Fruit fly (Drosophila melanogaster) whole organism, pupa: ENCODE measurements around the gene salt.
A peak's percentile ranks its signal among the peaks of the same experiment; 100 is the strongest.

Source experiments
- CG10348 ChIP-seq: fragments of 200-800 bp; sonication (Bioruptor generic); IDR thresholded peaks from 2 replicates; pipeline ENCODE4 v1.3.6; 2022; ENCODE audit warnings: missing biosample characterization, missing genetic modification characterization
- CG12605 ChIP-seq: fragments of 200-800 bp; sonication (Bioruptor generic); IDR thresholded peaks from 2 replicates; pipeline ENCODE4 v1.3.6; 2022; ENCODE audit warnings: missing biosample characterization, missing genetic modification characterization
- CG13204 ChIP-seq: fragments of 200-800 bp; sonication (Bioruptor generic); optimal IDR thresholded peaks from 2 replicates; lab custom pipeline; 2018; ENCODE audit warnings: missing biosample characterization, mild to moderate bottlenecking, missing genetic modification characterization, moderate library complexity
- CG14655 ChIP-seq: fragments of 200-800 bp; sonication (Bioruptor generic); optimal IDR thresholded peaks from 3 replicates; lab custom pipeline; 2017; ENCODE audit warnings: mild to moderate bottlenecking, missing biosample characterization, missing genetic modification reagents, missing genetic modification characterization
- CG15710 ChIP-seq: fragments of 200-800 bp; sonication (Bioruptor generic); optimal IDR thresholded peaks from 2 replicates; lab custom pipeline; 2018; ENCODE audit warnings: missing biosample characterization, mild to moderate bottlenecking, missing genetic modification characterization, moderate library complexity
- CG17806 ChIP-seq: fragments of 200-800 bp; sonication (Bioruptor generic); optimal IDR thresholded peaks from 2 replicates; lab custom pipeline; 2018; ENCODE audit warnings: missing biosample characterization, mild to moderate bottlenecking, missing genetic modification characterization, moderate library complexity
- CG32121 ChIP-seq: fragments of 200-800 bp; sonication (Bioruptor generic); IDR thresholded peaks from 2 replicates; pipeline ENCODE4 v1.3.6; 2022; ENCODE audit warnings: missing biosample characterization, missing genetic modification characterization
- CG34367 ChIP-seq: fragments of 200-800 bp; sonication (Bioruptor generic); optimal IDR thresholded peaks from 2 replicates; lab custom pipeline; 2018; ENCODE audit warnings: missing biosample characterization, mild to moderate bottlenecking, missing genetic modification characterization
- CG4496 ChIP-seq: fragments of 200-800 bp; sonication (Bioruptor generic); IDR thresholded peaks from 3 replicates; pipeline ENCODE4 v1.3.6; 2022; ENCODE audit warnings: missing biosample characterization, missing genetic modification characterization
- CG8159 ChIP-seq: fragments of 200-800 bp; sonication (Bioruptor generic); optimal IDR thresholded peaks from 3 replicates; lab custom pipeline; 2018; ENCODE audit warnings: missing biosample characterization, mild to moderate bottlenecking, missing genetic modification characterization, moderate library complexity
- CG8301 ChIP-seq: fragments of 200-800 bp; sonication (Bioruptor generic); optimal IDR thresholded peaks from 2 replicates; lab custom pipeline; 2018; ENCODE audit warnings: missing biosample characterization, mild to moderate bottlenecking, missing genetic modification characterization
- CG9948 ChIP-seq: fragments of 200-800 bp; sonication (Bioruptor generic); optimal IDR thresholded peaks from 2 replicates; lab custom pipeline; 2018; ENCODE audit warnings: missing biosample characterization, mild to moderate bottlenecking, missing genetic modification characterization, moderate library complexity
- D1 ChIP-seq: fragments of 200-800 bp; sonication (Bioruptor generic); optimal IDR thresholded peaks from 2 replicates; lab custom pipeline; 2018; ENCODE audit warnings: missing biosample characterization, mild to moderate bottlenecking, missing genetic modification characterization, moderate library complexity
- EcR ChIP-seq: fragments of 200-800 bp; sonication (Bioruptor generic); optimal IDR thresholded peaks from 3 replicates; lab custom pipeline; 2019; ENCODE audit warnings: missing biosample characterization, missing genetic modification characterization, mild to moderate bottlenecking, moderate library complexity, missing genetic modification reagents
- Ets98B ChIP-seq: fragments of 200-800 bp; sonication (Bioruptor generic); IDR thresholded peaks from 2 replicates; pipeline ENCODE4 v1.3.6; 2022; ENCODE audit warnings: missing biosample characterization, missing genetic modification characterization
- Pif1A ChIP-seq: fragments of 200-800 bp; sonication (Bioruptor generic); optimal IDR thresholded peaks from 3 replicates; lab custom pipeline; 2016; ENCODE audit warnings: missing biosample characterization, missing genetic modification characterization
- Pif1B ChIP-seq: fragments of 200-800 bp; sonication (Bioruptor generic); optimal IDR thresholded peaks from 3 replicates; lab custom pipeline; 2016; ENCODE audit warnings: missing biosample characterization, missing genetic modification characterization
- Snoo ChIP-seq: fragments of 200-800 bp; sonication (Bioruptor generic); optimal IDR thresholded peaks from 3 replicates; lab custom pipeline; 2017; ENCODE audit warnings: missing biosample characterization, mild to moderate bottlenecking, missing genetic modification characterization, inconsistent platforms
- fd96Ca ChIP-seq: fragments of 200-800 bp; sonication (Bioruptor generic); IDR thresholded peaks from 3 replicates; pipeline ENCODE4 v1.3.6; 2022; ENCODE audit warnings: missing biosample characterization, missing genetic modification characterization
- gl ChIP-seq: fragments of 200-800 bp; sonication (Bioruptor generic); optimal IDR thresholded peaks from 2 replicates; lab custom pipeline; 2018; ENCODE audit warnings: missing biosample characterization, mild to moderate bottlenecking, missing genetic modification characterization
- rn ChIP-seq: fragments of 200-800 bp; sonication (Bioruptor generic); IDR thresholded peaks from 2 replicates; pipeline ENCODE4 v1.3.6; 2022; ENCODE audit warnings: missing biosample characterization, missing genetic modification characterization

The salt gene

dm6 chr3R:31720112-31720511, 34.4 kb downstream of the salt start:
- TF ChIP-seq fd96Ca (GFP tag; lab: Robert Waterston, UW) (peak; percentile 20; the same call in 1 of the 3 replicates), CG13204 (peak; percentile 36), EcR (GFP tag; lab: Kevin White, UChicago) (peak; percentile 38), CG17806 (tag; lab: Kevin White, UChicago) (no peak)

dm6 chr3R:31719497-31719896, 35.0 kb downstream of the salt start:
- TF ChIP-seq CG34367 (tag; lab: Kevin White, UChicago), result no peak
- TF ChIP-seq CG32121 (GFP tag; lab: Robert Waterston, UW), result peak; percentile 23; the same call in 1 of the 2 replicates
- no peak for TF ChIP-seq Ets98B
- TF ChIP-seq CG15710 (tag; lab: Kevin White, UChicago), result no peak

dm6 chr3R:31718967-31719366, 35.5 kb downstream of the salt start:
- TF ChIP-seq Ets98B, result no peak
- peak; percentile 52 for TF ChIP-seq gl (tag; lab: Kevin White, UChicago)
- TF ChIP-seq CG4496, result peak; percentile 31; the same call in 1 of the 3 replicates
- TF ChIP-seq, all 21 proteins: peak for 2

dm6 chr3R:31718168-31718565, 36.3 kb downstream of the salt start:
- TF ChIP-seq CG17806 (tag; lab: Kevin White, UChicago) (peak; percentile 39), Pif1B (GFP tag; lab: Kevin White, UChicago) (peak; percentile 37), CG8301 (tag; lab: Kevin White, UChicago) (peak; percentile 14), CG14655 (GFP tag; lab: Kevin White, UChicago) (peak; percentile 38), Snoo (tag; lab: Kevin White, UChicago) (peak; percentile 17), fd96Ca (GFP tag; lab: Robert Waterston, UW) (peak; percentile 32; the same call in 1 of the 3 replicates), CG12605 (GFP tag; lab: Robert Waterston, UW) (no peak), CG10348 (GFP tag; lab: Robert Waterston, UW) (no peak), CG15710 (tag; lab: Kevin White, UChicago) (peak; percentile 17), CG9948 (tag; lab: Kevin White, UChicago) (peak; percentile 23), CG8159 (tag; lab: Kevin White, UChicago) (no peak)

dm6 chr3R:31717299-31718167, 37.0 kb downstream of the salt start:
- peak; percentile 81 for TF ChIP-seq fd96Ca (GFP tag; lab: Robert Waterston, UW)
- peak; percentile 52 for TF ChIP-seq rn (GFP tag; lab: Robert Waterston, UW)
- peak; percentile 75 for TF ChIP-seq Snoo (tag; lab: Kevin White, UChicago)
- peak; percentile 62 for TF ChIP-seq D1
- TF ChIP-seq gl (tag; lab: Kevin White, UChicago), result peak; percentile 66
- no peak for TF ChIP-seq EcR (GFP tag; lab: Kevin White, UChicago)
- peak; percentile 76 for TF ChIP-seq CG8301 (tag; lab: Kevin White, UChicago)
- peak; percentile 84 for TF ChIP-seq CG8159 (tag; lab: Kevin White, UChicago)
- TF ChIP-seq CG13204, result peak; percentile 67
- peak; percentile 63; the same call in 1 of the 3 replicates for TF ChIP-seq CG4496
- TF ChIP-seq CG32121 (GFP tag; lab: Robert Waterston, UW), result peak; percentile 67
- TF ChIP-seq Pif1B (GFP tag; lab: Kevin White, UChicago), result peak; percentile 85
- peak; percentile 31 for TF ChIP-seq Ets98B
- TF ChIP-seq CG9948 (tag; lab: Kevin White, UChicago), result peak; percentile 86
- TF ChIP-seq CG15710 (tag; lab: Kevin White, UChicago), result peak; percentile 89
- peak; percentile 46; the same call in 1 of the 2 replicates for TF ChIP-seq CG10348 (GFP tag; lab: Robert Waterston, UW)
- peak; percentile 79 for TF ChIP-seq CG17806 (tag; lab: Kevin White, UChicago)
- peak; percentile 89 for TF ChIP-seq Pif1A (GFP tag; lab: Kevin White, UChicago)
- TF ChIP-seq CG34367 (tag; lab: Kevin White, UChicago), result peak; percentile 79
- peak; percentile 81 for TF ChIP-seq CG14655 (GFP tag; lab: Kevin White, UChicago)
- TF ChIP-seq CG12605 (GFP tag; lab: Robert Waterston, UW), result no peak

dm6 chr3R:31716265-31716664, 38.2 kb downstream of the salt start:
- no peak for TF ChIP-seq CG32121 (GFP tag; lab: Robert Waterston, UW)

dm6 chr3R:31715713-31716024, 38.8 kb downstream of the salt start:
- TF ChIP-seq fd96Ca (GFP tag; lab: Robert Waterston, UW) (no peak), Snoo (tag; lab: Kevin White, UChicago) (peak; percentile 2)
